Fruit fly (Drosophila melanogaster): ENCODE results near the gene CG42587.
"Not testable (repeated sequence)": the region's sequence is repeated elsewhere in the genome, so short reads cannot be mapped to it uniquely, and the experiment has no call there.

DNA sequence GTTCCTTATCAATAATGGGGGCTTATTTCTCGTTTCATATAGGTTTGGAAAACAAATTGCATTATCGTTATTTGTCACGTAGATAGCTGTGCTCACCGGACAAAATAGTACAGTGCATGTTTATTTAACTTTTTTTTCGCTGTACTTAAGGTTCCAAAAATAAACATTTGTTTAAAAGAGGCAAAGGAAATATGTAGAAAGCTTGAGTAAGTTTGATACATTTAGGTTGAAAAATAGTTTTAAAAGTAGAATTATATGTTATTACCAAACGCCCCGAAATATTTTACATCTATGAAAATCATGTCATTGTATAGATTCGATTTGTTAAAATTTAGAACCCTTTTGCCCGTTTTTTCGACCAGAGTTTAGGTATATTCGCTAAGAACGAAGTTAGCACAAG, 5.4 kb downstream of the CG42587 start, which contains the start of gene CG42585:
- TF ChIP-seq Xbp1 (GFP tag; optimal IDR thresholded peaks at IDR 0.05); Aef1 (GFP tag; IDR thresholded peaks at IDR 0.05); repo (GFP tag; optimal IDR thresholded peaks at IDR 0.05); disco-r (GFP tag; optimal IDR thresholded peaks at IDR 0.05); fd96Cb (tag; optimal IDR thresholded peaks at IDR 0.05): not testable (repeated sequence)

Measured in whole organism, embryonic.